Worm (Caenorhabditis elegans) whole organism, mixed stage, embryonic: ENCODE measurements around the gene B0454.6.

Experiments used
- M03D4.4 ChIP-seq: sonication (generic microtip); optimal IDR thresholded peaks from 2 replicates; lab custom pipeline; 2017; ENCODE audit warnings: mild to moderate bottlenecking, missing genetic modification characterization, missing compliant biosample characterization
- bed-3 ChIP-seq: fragments of 200-800 bp; sonication (Bioruptor generic); optimal IDR thresholded peaks from 3 replicates; lab custom pipeline; 2018; ENCODE audit warnings: mild to moderate bottlenecking, missing genetic modification characterization, moderate library complexity, missing compliant biosample characterization
- blmp-1 ChIP-seq: fragments of 150-350 bp; optimal IDR thresholded peaks from 2 replicates; lab custom pipeline; 2014; ENCODE audit warnings: missing biosample characterization, missing genetic modification characterization
- ceh-39 ChIP-seq: fragments of 150-350 bp; optimal IDR thresholded peaks from 2 replicates; lab custom pipeline; 2014; ENCODE audit warnings: missing biosample characterization, missing genetic modification characterization
- ceh-43 ChIP-seq: fragments of 200-800 bp; sonication (Bioruptor generic); optimal IDR thresholded peaks from 2 replicates; lab custom pipeline; 2018; ENCODE audit warnings: mild to moderate bottlenecking, missing genetic modification characterization, moderate library complexity, missing compliant biosample characterization
- ceh-83 ChIP-seq: fragments of 200-800 bp; sonication (Bioruptor generic); optimal IDR thresholded peaks from 2 replicates; lab custom pipeline; 2018; ENCODE audit warnings: mild to moderate bottlenecking, missing genetic modification characterization, missing compliant biosample characterization
- ces-1 ChIP-seq: fragments of 150-350 bp; optimal IDR thresholded peaks from 2 replicates; lab custom pipeline; 2014; ENCODE audit warnings: missing biosample characterization, missing genetic modification reagents, missing genetic modification characterization
- cnd-1 ChIP-seq: fragments of 200-800 bp; sonication (Bioruptor generic); optimal IDR thresholded peaks from 2 replicates; lab custom pipeline; 2018; ENCODE audit warnings: mild to moderate bottlenecking, missing genetic modification characterization, missing compliant biosample characterization
- drap-1 ChIP-seq: fragments of 200-800 bp; sonication (Bioruptor generic); optimal IDR thresholded peaks from 3 replicates; lab custom pipeline; 2018; ENCODE audit warnings: mild to moderate bottlenecking, missing genetic modification characterization, missing compliant biosample characterization
- elt-1 ChIP-seq: sonication (generic microtip); optimal IDR thresholded peaks from 2 replicates; lab custom pipeline; 2017; ENCODE audit warnings: missing genetic modification characterization, mild to moderate bottlenecking, missing compliant biosample characterization, antibody characterized with exemption, moderate library complexity, borderline replicate concordance; ENCODE audit not compliant: insufficient read depth
- elt-3 ChIP-seq: fragments of 150-350 bp; optimal IDR thresholded peaks from 2 replicates; lab custom pipeline; 2014; ENCODE audit warnings: missing biosample characterization, missing genetic modification characterization
- flh-1 ChIP-seq: fragments of 200-800 bp; sonication (Bioruptor generic); optimal IDR thresholded peaks from 2 replicates; lab custom pipeline; 2018; ENCODE audit warnings: mild to moderate bottlenecking, missing genetic modification characterization, moderate library complexity, missing compliant biosample characterization
- ham-2 ChIP-seq: fragments of 200-800 bp; sonication (Bioruptor generic); optimal IDR thresholded peaks from 2 replicates; lab custom pipeline; 2018; ENCODE audit warnings: mild to moderate bottlenecking, missing genetic modification characterization, missing compliant biosample characterization
- hlh-1 ChIP-seq: fragments of 150-350 bp; optimal IDR thresholded peaks from 2 replicates; lab custom pipeline; 2014; ENCODE audit warnings: missing biosample characterization, missing genetic modification reagents, missing genetic modification characterization
- lin-13 ChIP-seq: fragments of 150-350 bp; optimal IDR thresholded peaks from 2 replicates; lab custom pipeline; 2014; ENCODE audit warnings: missing biosample characterization, missing genetic modification characterization
- lin-32 ChIP-seq: fragments of 200-800 bp; sonication (Bioruptor generic); optimal IDR thresholded peaks from 2 replicates; lab custom pipeline; 2018; ENCODE audit warnings: mild to moderate bottlenecking, missing genetic modification characterization, missing compliant biosample characterization
- mab-5 ChIP-seq: fragments of 150-350 bp; optimal IDR thresholded peaks from 2 replicates; lab custom pipeline; 2014; ENCODE audit warnings: missing biosample characterization, missing genetic modification characterization
- mep-1 ChIP-seq: fragments of 150-350 bp; optimal IDR thresholded peaks from 2 replicates; lab custom pipeline; 2017; ENCODE audit warnings: missing biosample characterization, missing genetic modification reagents, missing genetic modification characterization, inconsistent platforms
- mls-2 ChIP-seq: sonication (generic microtip); optimal IDR thresholded peaks from 2 replicates; lab custom pipeline; 2016; ENCODE audit warnings: mild to moderate bottlenecking, missing genetic modification characterization, moderate library complexity, missing compliant biosample characterization
- nhr-2 ChIP-seq: fragments of 150-350 bp; optimal IDR thresholded peaks from 2 replicates; lab custom pipeline; 2014; ENCODE audit warnings: missing biosample characterization, missing genetic modification characterization
- nhr-237 ChIP-seq: fragments of 150-350 bp; optimal IDR thresholded peaks from 2 replicates; lab custom pipeline; 2014; ENCODE audit warnings: missing biosample characterization, missing genetic modification characterization
- nhr-28 ChIP-seq: fragments of 150-350 bp; optimal IDR thresholded peaks from 2 replicates; lab custom pipeline; 2014; ENCODE audit warnings: missing biosample characterization, missing genetic modification characterization
- pha-4 ChIP-seq: fragments of 150-350 bp; optimal IDR thresholded peaks from 2 replicates; lab custom pipeline; 2018; ENCODE audit warnings: missing biosample characterization, missing genetic modification reagents, missing genetic modification characterization
- sem-2 ChIP-seq: fragments of 200-800 bp; sonication (Bioruptor generic); optimal IDR thresholded peaks from 2 replicates; lab custom pipeline; 2018; ENCODE audit warnings: mild to moderate bottlenecking, missing genetic modification characterization, missing compliant biosample characterization
- snpc-4 ChIP-seq: fragments of 150-350 bp; optimal IDR thresholded peaks from 2 replicates; lab custom pipeline; 2014; ENCODE audit warnings: missing biosample characterization, missing genetic modification characterization
- tbx-8 ChIP-seq: fragments of 200-800 bp; sonication (Bioruptor generic); optimal IDR thresholded peaks from 2 replicates; lab custom pipeline; 2018; ENCODE audit warnings: mild to moderate bottlenecking, missing genetic modification characterization, moderate library complexity, missing compliant biosample characterization
- unc-120 ChIP-seq: sonication (generic microtip); optimal IDR thresholded peaks from 2 replicates; lab custom pipeline; 2017; ENCODE audit warnings: missing genetic modification characterization, missing compliant biosample characterization; ENCODE audit not compliant: poor library complexity, severe bottlenecking
- unc-39 ChIP-seq: fragments of 150-350 bp; optimal IDR thresholded peaks from 2 replicates; lab custom pipeline; 2014; ENCODE audit warnings: missing biosample characterization, missing genetic modification characterization
- unc-62 ChIP-seq: fragments of 150-350 bp; optimal IDR thresholded peaks from 2 replicates; lab custom pipeline; 2014; ENCODE audit warnings: missing biosample characterization, missing genetic modification reagents, missing genetic modification characterization
- zip-8 ChIP-seq: fragments of 150-350 bp; optimal IDR thresholded peaks from 2 replicates; lab custom pipeline; 2014; ENCODE audit warnings: missing biosample characterization, missing genetic modification characterization

B0454.6 gene

ce11 chrII:3062876-3063275 is 30.3 kb downstream of the B0454.6 start:
- no peak for TF ChIP-seq drap-1
- TF ChIP-seq sem-2, result no peak
- TF ChIP-seq zip-8, result no peak

- peak; percentile 16 for TF ChIP-seq ces-1 (GFP tag; lab: Kevin White, UChicago)
- TF ChIP-seq ceh-39 (tag; lab: Kevin White, UChicago), result no peak
- no peak for TF ChIP-seq ham-2 (GFP tag; lab: Kevin White, UChicago)
- no peak for TF ChIP-seq elt-3 (tag; lab: Kevin White, UChicago)
These were observed 30.8 kb downstream of the B0454.6 start for ce11 chrII:3063366-3063765.

- no peak for TF ChIP-seq hlh-1 (tag; lab: Kevin White, UChicago)
- no peak for TF ChIP-seq flh-1
- no peak for TF ChIP-seq ham-2 (GFP tag; lab: Kevin White, UChicago)
- no peak for TF ChIP-seq ceh-39 (tag; lab: Kevin White, UChicago)
- TF ChIP-seq mep-1 (tag; lab: Kevin White, UChicago), result no peak
- no peak for TF ChIP-seq M03D4.4 (tag; lab: Kevin White, UChicago)
These were observed 31.4 kb downstream of the B0454.6 start for ce11 chrII:3063984-3064383.

- no peak for TF ChIP-seq unc-39 (tag; lab: Kevin White, UChicago)
- TF ChIP-seq ces-1 (GFP tag; lab: Kevin White, UChicago), result no peak
- TF ChIP-seq drap-1, result no peak
- no peak for TF ChIP-seq nhr-237 (tag; lab: Kevin White, UChicago)
- TF ChIP-seq lin-32, result no peak
- TF ChIP-seq ham-2 (GFP tag; lab: Kevin White, UChicago), result no peak
- TF ChIP-seq elt-1 (tag; lab: Kevin White, UChicago), result no peak
- no peak for TF ChIP-seq ceh-39 (tag; lab: Kevin White, UChicago)
- TF ChIP-seq nhr-28, result no peak
- no peak for TF ChIP-seq cnd-1 (tag; lab: Kevin White, UChicago)
These were observed 32.1 kb downstream of the B0454.6 start for ce11 chrII:3064631-3065030.

ce11 chrII:3065086-3065485 is 32.5 kb downstream of the B0454.6 start:
- no peak for TF ChIP-seq unc-39 (tag; lab: Kevin White, UChicago)
- no peak for TF ChIP-seq nhr-2 (tag; lab: Kevin White, UChicago)
- TF ChIP-seq nhr-28, result no peak
- no peak for TF ChIP-seq bed-3 (GFP tag; lab: Kevin White, UChicago)
- TF ChIP-seq mab-5 (tag; lab: Kevin White, UChicago), result no peak
- TF ChIP-seq elt-3 (tag; lab: Kevin White, UChicago), result no peak
- no peak for TF ChIP-seq unc-62 (GFP tag; lab: Kevin White, UChicago)
- TF ChIP-seq lin-32, result no peak
- TF ChIP-seq sem-2, result no peak
- TF ChIP-seq mls-2 (tag; lab: Kevin White, UChicago), result no peak
- no peak for TF ChIP-seq ceh-43 (GFP tag; lab: Kevin White, UChicago)
- no peak for TF ChIP-seq lin-13
- no peak for TF ChIP-seq tbx-8
- TF ChIP-seq ham-2 (GFP tag; lab: Kevin White, UChicago), result no peak
- TF ChIP-seq elt-1 (tag; lab: Kevin White, UChicago), result no peak

- no peak for TF ChIP-seq unc-39 (tag; lab: Kevin White, UChicago)
- TF ChIP-seq, all 35 proteins: peak for 0
These were observed 33.8 kb downstream of the B0454.6 start for ce11 chrII:3066401-3066800.

ce11 chrII:3067447-3067846 is 34.9 kb downstream of the B0454.6 start:
- TF ChIP-seq pha-4 (tag; lab: Kevin White, UChicago) (no peak), ces-1 (GFP tag; lab: Kevin White, UChicago) (no peak), drap-1 (no peak), ceh-83 (GFP tag; lab: Kevin White, UChicago) (no peak), zip-8 (no peak), unc-62 (GFP tag; lab: Kevin White, UChicago) (no peak), hlh-1 (tag; lab: Kevin White, UChicago) (no peak), ceh-39 (tag; lab: Kevin White, UChicago) (no peak), blmp-1 (no peak), snpc-4 (tag; lab: Kevin White, UChicago) (no peak), unc-120 (no peak)
- TF ChIP-seq, all 35 proteins: peak for 0
